Fruit fly (Drosophila melanogaster) whole organism, embryonic: ENCODE results near the gene Dred.
A peak's percentile ranks its signal among the peaks of the same experiment; 100 is the strongest.

ENCODE experiments used
- Aef1 ChIP-seq: fragments of 200-800 bp; sonication (Bioruptor generic); IDR thresholded peaks from 3 replicates; pipeline ENCODE4 v1.3.6; 2022; ENCODE audit warnings: missing biosample characterization, missing genetic modification characterization
- CG1024 ChIP-seq: fragments of 200-800 bp; sonication (Bioruptor generic); IDR thresholded peaks from 2 replicates; pipeline ENCODE4 v1.3.6; 2022; ENCODE audit warnings: missing biosample characterization, missing genetic modification characterization
- CG10267 ChIP-seq: fragments of 200-800 bp; sonication (Bioruptor generic); optimal IDR thresholded peaks from 2 replicates; lab custom pipeline; 2018; ENCODE audit warnings: missing biosample characterization, mild to moderate bottlenecking, missing genetic modification characterization, moderate library complexity
- CG12071 ChIP-seq: fragments of 200-800 bp; sonication (Bioruptor generic); optimal IDR thresholded peaks from 3 replicates; lab custom pipeline; 2018; ENCODE audit warnings: missing biosample characterization, mild to moderate bottlenecking, missing genetic modification characterization
- CG14860 ChIP-seq: fragments of 200-800 bp; sonication (Bioruptor generic); IDR thresholded peaks from 3 replicates; pipeline ENCODE4 v1.3.6; 2022; ENCODE audit warnings: missing biosample characterization, missing genetic modification characterization; ENCODE audit not compliant: partially characterized antibody
- CG2120 ChIP-seq: fragments of 200-800 bp; sonication (Bioruptor generic); optimal IDR thresholded peaks from 3 replicates; lab custom pipeline; 2016; ENCODE audit warnings: missing biosample characterization, missing genetic modification characterization
- CG33213 ChIP-seq: fragments of 200-800 bp; sonication (Bioruptor generic); optimal IDR thresholded peaks from 3 replicates; lab custom pipeline; 2016; ENCODE audit warnings: missing biosample characterization, missing genetic modification characterization
- CG3726 ChIP-seq: fragments of 200-800 bp; sonication (Bioruptor generic); IDR thresholded peaks from 3 replicates; pipeline ENCODE4, ENCODE4 v1.3.6; 2022; ENCODE audit warnings: missing biosample characterization, missing genetic modification characterization
- CG4328 ChIP-seq: fragments of 200-800 bp; sonication (Bioruptor generic); optimal IDR thresholded peaks from 3 replicates; lab custom pipeline; 2017; ENCODE audit warnings: missing biosample characterization, missing genetic modification reagents, missing genetic modification characterization
- CG4360 ChIP-seq: fragments of 200-800 bp; sonication (Bioruptor generic); IDR thresholded peaks from 2 replicates; pipeline ENCODE4 v1.3.6; 2022; ENCODE audit warnings: missing biosample characterization, missing genetic modification characterization
- CG4617 ChIP-seq: fragments of 200-800 bp; sonication (Bioruptor generic); optimal IDR thresholded peaks from 3 replicates; lab custom pipeline; 2016; ENCODE audit warnings: missing biosample characterization, missing genetic modification characterization, borderline replicate concordance
- CG4730 ChIP-seq: fragments of 200-800 bp; sonication (Bioruptor generic); IDR thresholded peaks from 2 replicates; pipeline ENCODE4 v1.3.6; 2022; ENCODE audit warnings: missing biosample characterization, missing genetic modification characterization
- CG6689 ChIP-seq: fragments of 200-800 bp; sonication (Bioruptor generic); IDR thresholded peaks from 2 replicates; pipeline ENCODE4 v1.3.6; 2022; ENCODE audit warnings: missing biosample characterization, missing genetic modification characterization
- CG6791 ChIP-seq: fragments of 200-800 bp; sonication (Bioruptor generic); IDR thresholded peaks from 3 replicates; pipeline ENCODE4 v1.3.6; 2022; ENCODE audit warnings: missing biosample characterization, missing genetic modification characterization; ENCODE audit not compliant: partially characterized antibody
- CG7271 ChIP-seq: fragments of 200-800 bp; sonication (Bioruptor generic); optimal IDR thresholded peaks from 2 replicates; lab custom pipeline; 2018; ENCODE audit warnings: missing biosample characterization, mild to moderate bottlenecking, missing genetic modification characterization, moderate library complexity
- CG9437 ChIP-seq: fragments of 200-800 bp; sonication (Bioruptor generic); optimal IDR thresholded peaks from 2 replicates; lab custom pipeline; 2018; ENCODE audit warnings: missing biosample characterization, mild to moderate bottlenecking, missing genetic modification characterization
- Dll ChIP-seq: fragments of 200-800 bp; sonication (Bioruptor generic); IDR thresholded peaks from 4 replicates; pipeline ENCODE4 v1.3.6; 2022; ENCODE audit warnings: missing biosample characterization, missing genetic modification characterization; ENCODE audit not compliant: partially characterized antibody
- E2f1 ChIP-seq: fragments of 200-800 bp; sonication (Bioruptor generic); IDR thresholded peaks from 2 replicates; pipeline ENCODE4 v1.3.6; 2022; ENCODE audit warnings: missing biosample characterization, missing genetic modification characterization
- Eip74EF ChIP-seq, 2 experiments: fragments of 200-800 bp in 1 of 2; fragments of >200 bp in 1 of 2; sonication (Bioruptor generic) in 1 of 2; optimal IDR thresholded peaks; 2 replicates each; lab custom pipeline; 2017 to 2019; ENCODE audit warnings: missing biosample characterization in 2 of 2, missing genetic modification characterization in 2 of 2, mild to moderate bottlenecking in 1 of 2, moderate library complexity in 1 of 2
- H2.0 ChIP-seq: fragments of 200-800 bp; sonication (Bioruptor generic); IDR thresholded peaks from 2 replicates; pipeline ENCODE4 v1.3.6; 2022; ENCODE audit warnings: missing biosample characterization, missing genetic modification characterization
- HmgD ChIP-seq: fragments of 200-800 bp; sonication (Bioruptor generic); optimal IDR thresholded peaks from 3 replicates; lab custom pipeline; 2016; ENCODE audit warnings: missing biosample characterization, missing genetic modification characterization
- Hmx ChIP-seq: fragments of 200-800 bp; sonication (Bioruptor generic); optimal IDR thresholded peaks from 2 replicates; lab custom pipeline; 2016; ENCODE audit warnings: missing biosample characterization, missing genetic modification characterization
- MTF-1 ChIP-seq: fragments of 200-800 bp; sonication (Bioruptor generic); optimal IDR thresholded peaks from 2 replicates; lab custom pipeline; 2018; ENCODE audit warnings: missing biosample characterization, mild to moderate bottlenecking, missing genetic modification characterization, borderline replicate concordance
- Max ChIP-seq: fragments of 200-800 bp; sonication (Bioruptor generic); optimal IDR thresholded peaks from 2 replicates; lab custom pipeline; 2016; ENCODE audit warnings: missing biosample characterization, mild to moderate bottlenecking, missing genetic modification characterization
- Mes4 ChIP-seq: fragments of 200-800 bp; sonication (Bioruptor generic); optimal IDR thresholded peaks from 2 replicates; lab custom pipeline; 2016; ENCODE audit warnings: missing biosample characterization, missing genetic modification characterization
- Nf-YA ChIP-seq: fragments of 200-800 bp; sonication (Bioruptor generic); IDR thresholded peaks from 2 replicates; pipeline ENCODE4 v1.3.6; 2022; ENCODE audit warnings: missing biosample characterization, missing genetic modification characterization
- Opbp ChIP-seq: fragments of 200-800 bp; sonication (Bioruptor generic); IDR thresholded peaks from 3 replicates; pipeline ENCODE4 v1.3.6; 2022; ENCODE audit warnings: missing biosample characterization, missing genetic modification characterization; ENCODE audit not compliant: partially characterized antibody
- Ravus ChIP-seq: fragments of 200-800 bp; sonication (Bioruptor generic); IDR thresholded peaks from 2 replicates; pipeline ENCODE4 v1.3.6; 2022; ENCODE audit warnings: missing biosample characterization, missing genetic modification characterization
- Sry-β ChIP-seq: fragments of 200-800 bp; sonication (Bioruptor generic); optimal IDR thresholded peaks from 2 replicates; lab custom pipeline; 2018; ENCODE audit warnings: missing biosample characterization, mild to moderate bottlenecking, missing genetic modification characterization, moderate library complexity
- Stat92E ChIP-seq, 3 experiments: fragments of >200 bp in 2 of 3; fragments of 200-800 bp in 1 of 3; sonication (Bioruptor generic) in 1 of 3; optimal IDR thresholded peaks; 2 replicates each; lab custom pipeline; 2017 to 2019; ENCODE audit warnings: missing biosample characterization in 3 of 3, missing genetic modification characterization in 3 of 3, mild to moderate bottlenecking in 1 of 3, moderate library complexity in 1 of 3
- aop ChIP-seq: fragments of 200-800 bp; sonication (Bioruptor generic); IDR thresholded peaks from 2 replicates; pipeline ENCODE4 v1.3.6; 2022; ENCODE audit warnings: missing biosample characterization, missing genetic modification characterization
- bigmax ChIP-seq: fragments of 200-800 bp; sonication (Bioruptor generic); optimal IDR thresholded peaks from 2 replicates; lab custom pipeline; 2018; ENCODE audit warnings: missing biosample characterization, mild to moderate bottlenecking, missing genetic modification characterization
- bsh ChIP-seq, 2 experiments: fragments of 200-800 bp; sonication (Bioruptor generic); optimal IDR thresholded peaks; 2 replicates each; lab custom pipeline; 2017 to 2018; ENCODE audit warnings: mild to moderate bottlenecking in 2 of 2, missing biosample characterization in 2 of 2, missing genetic modification characterization in 2 of 2, moderate library complexity in 1 of 2
- disco-r ChIP-seq: fragments of 200-800 bp; sonication (Bioruptor generic); optimal IDR thresholded peaks from 2 replicates; lab custom pipeline; 2016; ENCODE audit warnings: missing biosample characterization, missing genetic modification characterization
- dmrt11E ChIP-seq: fragments of 200-800 bp; sonication (Bioruptor generic); optimal IDR thresholded peaks from 3 replicates; lab custom pipeline; 2018; ENCODE audit warnings: missing biosample characterization, mild to moderate bottlenecking, missing genetic modification characterization, moderate library complexity
- ewg ChIP-seq: fragments of 200-800 bp; sonication (Bioruptor generic); optimal IDR thresholded peaks from 3 replicates; lab custom pipeline; 2017; ENCODE audit warnings: mild to moderate bottlenecking, missing biosample characterization, missing genetic modification reagents, missing genetic modification characterization
- exex ChIP-seq: fragments of 200-800 bp; sonication (Bioruptor generic); optimal IDR thresholded peaks from 4 replicates; lab custom pipeline; 2018; ENCODE audit warnings: missing biosample characterization, mild to moderate bottlenecking, missing genetic modification characterization, moderate library complexity
- hth ChIP-seq: fragments of >200 bp; optimal IDR thresholded peaks from 2 replicates; lab custom pipeline; 2017; ENCODE audit warnings: inconsistent platforms
- jigr1 ChIP-seq: fragments of 200-800 bp; sonication (Bioruptor generic); IDR thresholded peaks from 3 replicates; pipeline ENCODE4 v1.3.6; 2022; ENCODE audit warnings: missing biosample characterization, missing genetic modification characterization
- jumu ChIP-seq: fragments of 200-800 bp; sonication (Bioruptor generic); optimal IDR thresholded peaks from 3 replicates; lab custom pipeline; 2016; ENCODE audit warnings: missing biosample characterization, missing genetic modification characterization
- kah ChIP-seq: fragments of 200-800 bp; sonication (Bioruptor generic); optimal IDR thresholded peaks from 2 replicates; lab custom pipeline; 2018; ENCODE audit warnings: missing biosample characterization, mild to moderate bottlenecking, missing genetic modification characterization
- lov ChIP-seq, 2 experiments: fragments of 200-800 bp in 1 of 2; fragments of >200 bp in 1 of 2; sonication (Bioruptor generic) in 1 of 2; IDR thresholded peaks in 1 of 2; optimal IDR thresholded peaks in 1 of 2; 2 replicates in 1 of 2; 3 replicates in 1 of 2; pipeline versions ENCODE4 v1.3.6 to Lab custom; 2017 to 2022; ENCODE audit warnings: missing biosample characterization in 1 of 2, missing genetic modification characterization in 1 of 2
- sc ChIP-seq, 3 experiments: fragments of >200 bp in 2 of 3; fragments of 200-800 bp in 1 of 3; sonication (Bioruptor generic) in 1 of 3; optimal IDR thresholded peaks; 2 replicates in 2 of 3; 3 replicates in 1 of 3; lab custom pipeline; 2017; ENCODE audit warnings: mild to moderate bottlenecking in 1 of 3, missing biosample characterization in 1 of 3, missing genetic modification characterization in 1 of 3, missing genetic modification reagents in 1 of 3
- seq ChIP-seq: fragments of 200-800 bp; sonication (Bioruptor generic); IDR thresholded peaks from 2 replicates; pipeline ENCODE4 v1.3.6; 2022; ENCODE audit warnings: missing biosample characterization, missing genetic modification characterization
- sima ChIP-seq: fragments of 200-800 bp; sonication (Bioruptor generic); optimal IDR thresholded peaks from 2 replicates; lab custom pipeline; 2016; ENCODE audit warnings: missing biosample characterization, missing genetic modification characterization
- ssp ChIP-seq: fragments of 200-800 bp; sonication (Bioruptor generic); IDR thresholded peaks from 2 replicates; pipeline ENCODE4 v1.3.6; 2022; ENCODE audit warnings: missing biosample characterization, missing genetic modification characterization
- vfl ChIP-seq: fragments of 200-800 bp; sonication (Bioruptor generic); optimal IDR thresholded peaks from 2 replicates; lab custom pipeline; 2016; ENCODE audit warnings: missing biosample characterization, missing genetic modification characterization
- wdn ChIP-seq: fragments of 200-800 bp; sonication (Bioruptor generic); IDR thresholded peaks from 2 replicates; pipeline ENCODE4 v1.3.6; 2022; ENCODE audit warnings: missing biosample characterization, missing genetic modification characterization

The Dred gene

dm6 chr3L:19560695-19561246 is 16.8 kb upstream of the Dred start (continued):
- TF ChIP-seq Max (GFP tag; lab: Kevin White, UChicago) (peak; percentile 93), Stat92E (GFP tag; optimal IDR thresholded peaks at IDR 0.05; lab: Kevin White, UChicago) (peak in 1 of 3 experiments; percentile 90), exex (peak; percentile 73), MTF-1 (GFP tag; lab: Kevin White, UChicago) (peak; percentile 94), Opbp (GFP tag; lab: Robert Waterston, UW) (no peak), Mes4 (GFP tag; lab: Kevin White, UChicago) (peak; percentile 87), jigr1 (GFP tag; lab: Robert Waterston, UW) (peak; percentile 85; the same call in 2 of the 3 replicates), vfl (peak; percentile 91), seq (GFP tag; lab: Robert Waterston, UW) (peak; percentile 94), sc (optimal IDR thresholded peaks at IDR 0.05; lab: Kevin White, UChicago) (no peak), sc (GFP tag; optimal IDR thresholded peaks at IDR 0.05; lab: Kevin White, UChicago) (peak; percentile 94), disco-r (GFP tag; lab: Kevin White, UChicago) (peak; percentile 83), CG6791 (GFP tag; lab: Robert Waterston, UW) (no peak), Ravus (peak; percentile 69), CG9437 (GFP tag; lab: Kevin White, UChicago) (peak; percentile 85), sima (peak; percentile 86), jumu (GFP tag; lab: Kevin White, UChicago) (peak; percentile 88), CG6689 (GFP tag; lab: Robert Waterston, UW) (peak; percentile 95), Aef1 (GFP tag; lab: Robert Waterston, UW) (peak; percentile 94), E2f1 (GFP tag; lab: Robert Waterston, UW) (peak; percentile 96), CG14860 (no peak), bigmax (peak; percentile 70), CG4360 (GFP tag; lab: Robert Waterston, UW) (peak; percentile 79), Sry-β (GFP tag; lab: Kevin White, UChicago) (peak; percentile 62), Hmx (GFP tag; lab: Kevin White, UChicago) (peak; percentile 89), Eip74EF (GFP tag; optimal IDR thresholded peaks at IDR 0.05; lab: Kevin White, UChicago) (peak in 1 of 2 experiments; percentile 92), CG12071 (GFP tag; lab: Kevin White, UChicago) (peak; percentile 87), CG4617 (GFP tag; lab: Kevin White, UChicago) (peak; percentile 90), ssp (peak; percentile 87), wdn (GFP tag; lab: Robert Waterston, UW) (peak; percentile 93), dmrt11E (peak; percentile 98), CG7271 (tag; lab: Kevin White, UChicago) (peak; percentile 99), bsh (GFP tag; optimal IDR thresholded peaks at IDR 0.05; lab: Kevin White, UChicago) (peak; percentile 95 to 98), CG1024 (GFP tag; lab: Robert Waterston, UW) (peak; percentile 91), HmgD (GFP tag; lab: Kevin White, UChicago) (peak; percentile 33), hth (no peak), CG33213 (GFP tag; lab: Kevin White, UChicago) (peak; percentile 91), kah (GFP tag; lab: Kevin White, UChicago) (peak; percentile 93), CG3726 (GFP tag; lab: Robert Waterston, UW) (peak; percentile 92), CG4730 (GFP tag; lab: Robert Waterston, UW) (peak; percentile 92), aop (peak; percentile 84), CG2120 (peak; percentile 95), Nf-YA (GFP tag; lab: Robert Waterston, UW) (peak; percentile 86), Dll (GFP tag; lab: Robert Waterston, UW) (no peak), CG4328 (GFP tag; lab: Kevin White, UChicago) (peak; percentile 94), CG10267 (peak; percentile 92), H2.0 (GFP tag; lab: Robert Waterston, UW) (peak; percentile 95), ewg (GFP tag; lab: Kevin White, UChicago) (peak; percentile 88), lov (optimal IDR thresholded peaks at IDR 0.05; lab: Kevin White, UChicago) (no peak), lov (GFP tag; IDR thresholded peaks at IDR 0.05; lab: Robert Waterston, UW) (peak; percentile 97)
